Worm (Caenorhabditis elegans): ENCODE data around the gene cni-1.

DNA sequence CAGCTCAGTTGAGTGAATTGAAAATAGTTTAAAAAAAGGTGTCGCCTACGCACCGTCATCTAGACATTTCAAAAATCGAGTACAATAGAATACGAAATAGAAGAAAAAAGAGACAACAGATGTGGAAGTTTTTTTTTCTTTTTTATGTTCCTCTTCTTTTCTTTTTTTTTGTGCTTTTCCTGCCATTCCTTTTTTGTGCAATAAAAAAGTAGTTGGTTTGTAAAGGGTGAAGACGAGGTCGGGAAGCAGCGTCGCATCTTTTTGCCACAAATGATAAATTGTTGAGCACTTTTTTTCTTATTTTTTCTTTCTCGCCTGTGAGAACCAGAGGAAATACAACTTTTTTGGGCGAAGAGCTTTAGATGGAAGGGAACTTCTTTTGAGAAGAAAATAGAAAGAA lies 26.4 kb downstream of the cni-1 start:
- TF ChIP-seq snpc-4 (tag; optimal IDR thresholded peaks at IDR 0.05) (no peak), ceh-16 (tag; optimal IDR thresholded peaks at IDR 0.05) (no peak), ztf-11 (tag; optimal IDR thresholded peaks at IDR 0.05) (no peak), nhr-25 (tag; optimal IDR thresholded peaks at IDR 0.05) (no peak), lin-39 (tag; optimal IDR thresholded peaks at IDR 0.05) (no peak), skn-1 (tag; optimal IDR thresholded peaks at IDR 0.05) (no peak), mdl-1 (tag; optimal IDR thresholded peaks at IDR 0.05) (no peak), unc-62 (GFP tag; optimal IDR thresholded peaks at IDR 0.05) (no peak), ama-1 (optimal IDR thresholded peaks at IDR 0.05) (no peak), dmd-4 (tag; optimal IDR thresholded peaks at IDR 0.05) (no peak), blmp-1 (tag; optimal IDR thresholded peaks at IDR 0.05; ENCODE audit: insufficient read depth) (no peak), nhr-11 (tag; optimal IDR thresholded peaks at IDR 0.05) (no peak), lsy-2 (tag; optimal IDR thresholded peaks at IDR 0.05) (no peak), F13H6.1 (tag; optimal IDR thresholded peaks at IDR 0.05) (no peak)

All from whole organism, L2 larva.